Fruit fly (Drosophila melanogaster): ENCODE measurements around the gene CG43074.
A peak's percentile ranks its signal among the peaks of the same experiment; 100 is the strongest.

CG43074 gene

dm6 chr3L:3515280-3516020, 31.0 kb upstream of the CG43074 start, which contains the start of gene Eip63E (continued):
- TF ChIP-seq fd3F (GFP tag; optimal IDR thresholded peaks at IDR 0.05), result no peak
- TF ChIP-seq CG8089 (GFP tag; optimal IDR thresholded peaks at IDR 0.05), result no peak
- no peak for TF ChIP-seq ro (GFP tag; IDR thresholded peaks at IDR 0.05)
- TF ChIP-seq Nf-YC (tag; optimal IDR thresholded peaks at IDR 0.05), result peak; percentile 62
- TF ChIP-seq Deaf1 (tag; optimal IDR thresholded peaks at IDR 0.05), result no peak
- TF ChIP-seq Tbp (GFP tag; optimal IDR thresholded peaks at IDR 0.05), result no peak
- no peak for TF ChIP-seq D19A (tag; optimal IDR thresholded peaks at IDR 0.05)
- no peak for TF ChIP-seq CG13775 (GFP tag; optimal IDR thresholded peaks at IDR 0.05)
- TF ChIP-seq pan (optimal IDR thresholded peaks at IDR 0.05), result no peak
- TF ChIP-seq pan (GFP tag; optimal IDR thresholded peaks at IDR 0.05 in 1 of 2, IDR thresholded peaks at IDR 0.05 in 1 of 2), result no peak
- 0 out of 2 replicates have a peak, but pooled peaks have one; percentile 26 for TF ChIP-seq CG31441 (GFP tag; IDR thresholded peaks at IDR 0.05)
- TF ChIP-seq seq (GFP tag; IDR thresholded peaks at IDR 0.05), result no peak
- peak; percentile 76 for TF ChIP-seq CG12659 (GFP tag; optimal IDR thresholded peaks at IDR 0.05)
- no peak for TF ChIP-seq tll (GFP tag; optimal IDR thresholded peaks at IDR 0.05)
- TF ChIP-seq amos (GFP tag; IDR thresholded peaks at IDR 0.05; ENCODE audit: partially characterized antibody), result peak; percentile 45; the same call in 1 of the 2 replicates
- TF ChIP-seq CG7745 (tag; optimal IDR thresholded peaks at IDR 0.05), result no peak
- TF ChIP-seq CG12219 (GFP tag; optimal IDR thresholded peaks at IDR 0.05), result peak; percentile 1
- no peak for TF ChIP-seq CG14667 (GFP tag; IDR thresholded peaks at IDR 0.05)
- TF ChIP-seq B-H1 (GFP tag; IDR thresholded peaks at IDR 0.05), result no peak
- TF ChIP-seq HHEX (GFP tag; optimal IDR thresholded peaks at IDR 0.05), result no peak
- no peak for TF ChIP-seq so (GFP tag; IDR thresholded peaks at IDR 0.05)
- TF ChIP-seq Lim3 (GFP tag; IDR thresholded peaks at IDR 0.05), result no peak
- no peak for TF ChIP-seq al (GFP tag; IDR thresholded peaks at IDR 0.05)
- no peak for TF ChIP-seq CG14014 (GFP tag; IDR thresholded peaks at IDR 0.05)
- peak in 1 of 2 experiments; percentile 81 for TF ChIP-seq crp (GFP tag; optimal IDR thresholded peaks at IDR 0.05)
- peak; percentile 26; the same call in 1 of the 2 replicates for TF ChIP-seq CG3847 (GFP tag; IDR thresholded peaks at IDR 0.05)
- TF ChIP-seq nau (GFP tag; optimal IDR thresholded peaks at IDR 0.05), result peak; percentile 58
- TF ChIP-seq CG10274 (GFP tag; optimal IDR thresholded peaks at IDR 0.05), result no peak
- TF ChIP-seq fd102C (GFP tag; optimal IDR thresholded peaks at IDR 0.05), result no peak
- 0 out of 2 replicates have a peak, but pooled peaks have one; percentile 31 for TF ChIP-seq CG42726 (GFP tag; IDR thresholded peaks at IDR 0.05; ENCODE audit: partially characterized antibody)
- TF ChIP-seq CTCF (GFP tag; optimal IDR thresholded peaks at IDR 0.05), result peak; percentile 38
- TF ChIP-seq Pdp1 (GFP tag; optimal IDR thresholded peaks at IDR 0.05), result peak in 1 of 2 experiments; percentile 37
- TF ChIP-seq CG17186 (GFP tag; optimal IDR thresholded peaks at IDR 0.05), result peak; percentile 34
- peak; percentile 63 for TF ChIP-seq Sin3A (optimal IDR thresholded peaks at IDR 0.05)
- TF ChIP-seq sens-2 (GFP tag; IDR thresholded peaks at IDR 0.05), result no peak
- TF ChIP-seq fu2 (GFP tag; optimal IDR thresholded peaks at IDR 0.05), result no peak
- no peak for TF ChIP-seq eve (GFP tag; optimal IDR thresholded peaks at IDR 0.05)
- no peak for TF ChIP-seq luna (GFP tag; optimal IDR thresholded peaks at IDR 0.05)
- TF ChIP-seq Kr (GFP tag; optimal IDR thresholded peaks at IDR 0.05), result no peak
- peak; percentile 70 for TF ChIP-seq CG11504 (tag; optimal IDR thresholded peaks at IDR 0.05)
- TF ChIP-seq Hsf (GFP tag; optimal IDR thresholded peaks at IDR 0.05), result no peak
- no peak for TF ChIP-seq otp (GFP tag; IDR thresholded peaks at IDR 0.05)
- peak; percentile 57; the same call in 2 of the 3 replicates for TF ChIP-seq vnd (GFP tag; IDR thresholded peaks at IDR 0.05; ENCODE audit: partially characterized antibody)
- no peak for TF ChIP-seq zen (tag; optimal IDR thresholded peaks at IDR 0.05)
- no peak for TF ChIP-seq tgo (GFP tag; IDR thresholded peaks at IDR 0.05)
- no peak for TF ChIP-seq Doc3 (GFP tag; IDR thresholded peaks at IDR 0.05; ENCODE audit: partially characterized antibody)
- TF ChIP-seq CG16779 (GFP tag; IDR thresholded peaks at IDR 0.05), result no peak
- TF ChIP-seq ham (GFP tag; IDR thresholded peaks at IDR 0.05), result no peak
- TF ChIP-seq cad (GFP tag; optimal IDR thresholded peaks at IDR 0.05), result no peak
- no peak for TF ChIP-seq CG15696 (tag; optimal IDR thresholded peaks at IDR 0.05)
